Fruit fly (Drosophila melanogaster): ENCODE measurements around the gene tow.

The tow gene

DNA sequence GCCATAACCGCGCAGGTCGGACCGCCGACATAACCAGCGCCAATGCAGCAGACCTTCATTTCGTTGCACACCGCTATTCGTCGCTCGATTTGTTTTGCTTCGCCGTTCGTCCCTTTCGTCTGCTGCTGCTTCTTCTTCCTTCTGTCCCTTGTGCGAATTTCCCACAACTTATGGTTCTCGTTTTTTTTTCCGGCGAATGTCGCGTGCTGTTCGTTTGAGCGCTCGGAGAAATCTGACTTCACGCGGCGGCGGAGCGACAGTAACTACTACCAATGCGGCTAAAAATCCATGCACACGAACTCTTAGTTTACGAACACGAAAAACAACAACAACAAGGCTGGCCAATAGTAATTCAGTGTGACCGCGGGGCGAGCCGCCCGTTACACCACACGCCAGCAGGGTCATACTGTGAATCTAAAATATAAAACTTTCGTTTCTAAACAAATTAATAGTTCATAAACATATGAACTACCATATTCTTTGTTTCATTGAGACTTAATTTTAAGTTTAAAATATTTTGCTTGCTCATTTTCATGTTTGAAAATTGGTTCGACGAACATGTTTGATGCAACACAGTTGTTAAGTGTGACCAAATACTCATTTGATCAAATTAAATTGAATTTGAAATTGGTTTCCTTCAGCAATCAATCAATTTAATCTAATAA, 22.0 kb downstream of the tow start, which contains the start of gene sgl (continued):
- TF ChIP-seq Dp (GFP tag; optimal IDR thresholded peaks at IDR 0.05): peak; percentile 66
- peak; percentile 91 for TF ChIP-seq Med (GFP tag)
- TF ChIP-seq CG12299 (tag; optimal IDR thresholded peaks at IDR 0.05): no peak
- 0 out of 2 replicates have a peak, but pooled peaks have one; percentile 14 for TF ChIP-seq CG32772 (GFP tag; IDR thresholded peaks at IDR 0.05)
- TF ChIP-seq H15 (GFP tag; IDR thresholded peaks at IDR 0.05): no peak
- TF ChIP-seq CG17359 (tag; optimal IDR thresholded peaks at IDR 0.05): peak; percentile 26
- no peak for TF ChIP-seq GATAe (GFP tag; conservative IDR thresholded peaks at IDR 0.05)
- TF ChIP-seq HLH4C (GFP tag; IDR thresholded peaks at IDR 0.05; ENCODE audit: partially characterized antibody): peak; percentile 49; the same call in 1 of the 3 replicates
- TF ChIP-seq klu (GFP tag; IDR thresholded peaks at IDR 0.05): no peak
- no peak for TF ChIP-seq CG14050 (GFP tag; IDR thresholded peaks at IDR 0.05)
- peak; percentile 37 for TF ChIP-seq Myb (GFP tag; optimal IDR thresholded peaks at IDR 0.05)
- no peak for TF ChIP-seq org-1 (GFP tag; optimal IDR thresholded peaks at IDR 0.05)
- peak; percentile 73 for TF ChIP-seq HmgD (GFP tag; optimal IDR thresholded peaks at IDR 0.05)
- TF ChIP-seq salm (tag; optimal IDR thresholded peaks at IDR 0.05): no peak
- TF ChIP-seq CG10274 (GFP tag; optimal IDR thresholded peaks at IDR 0.05): no peak
- TF ChIP-seq Chrac-16 (GFP tag; optimal IDR thresholded peaks at IDR 0.05): no peak
- TF ChIP-seq BtbVII (GFP tag; optimal IDR thresholded peaks at IDR 0.05): peak; percentile 66
- TF ChIP-seq pros (GFP tag; optimal IDR thresholded peaks at IDR 0.05): peak; percentile 15
- TF ChIP-seq dysf (GFP tag; IDR thresholded peaks at IDR 0.05): 0 out of 3 replicates have a peak, but pooled peaks have one; percentile 10
- peak; percentile 7; the same call in 1 of the 2 replicates for TF ChIP-seq seq (GFP tag; IDR thresholded peaks at IDR 0.05)
- no peak for TF ChIP-seq en (GFP tag; optimal IDR thresholded peaks at IDR 0.05)
- no peak for TF ChIP-seq Sox102F (GFP tag; optimal IDR thresholded peaks at IDR 0.05)
- TF ChIP-seq Blimp-1 (GFP tag; optimal IDR thresholded peaks at IDR 0.05): no peak
- TF ChIP-seq wdn (GFP tag; IDR thresholded peaks at IDR 0.05): no peak
- no peak for TF ChIP-seq ems (GFP tag; optimal IDR thresholded peaks at IDR 0.05)
- TF ChIP-seq CG18476 (GFP tag; optimal IDR thresholded peaks at IDR 0.05): no peak
- TF ChIP-seq sens-2 (GFP tag; IDR thresholded peaks at IDR 0.05): peak; percentile 47
- peak; percentile 41 to 93 for TF ChIP-seq insv (GFP tag; optimal IDR thresholded peaks at IDR 0.05)
- peak; percentile 43 for TF ChIP-seq CG11723 (GFP tag; optimal IDR thresholded peaks at IDR 0.05)
- no peak for TF ChIP-seq Ptx1 (GFP tag; IDR thresholded peaks at IDR 0.05)
- peak; percentile 82 for TF ChIP-seq pzg (GFP tag; optimal IDR thresholded peaks at IDR 0.05)
- TF ChIP-seq dmrt11E (tag; optimal IDR thresholded peaks at IDR 0.05): no peak
- TF ChIP-seq CG32532 (GFP tag; IDR thresholded peaks at IDR 0.05): peak; percentile 41
- peak; percentile 48 for TF ChIP-seq slbo (GFP tag; IDR thresholded peaks at IDR 0.05)
- peak; percentile 54; the same call in 2 of the 4 replicates for TF ChIP-seq Gug (GFP tag; IDR thresholded peaks at IDR 0.05)
- peak; percentile 19 for TF ChIP-seq CG4424 (GFP tag; optimal IDR thresholded peaks at IDR 0.05)
- no peak for TF ChIP-seq CG10959 (GFP tag; IDR thresholded peaks at IDR 0.05)
- peak; percentile 89 for TF ChIP-seq CG10543 (GFP tag; optimal IDR thresholded peaks at IDR 0.05)
- no peak for TF ChIP-seq zen2 (GFP tag; IDR thresholded peaks at IDR 0.05; ENCODE audit: partially characterized antibody)
- peak; percentile 48 for TF ChIP-seq CG8089 (GFP tag; optimal IDR thresholded peaks at IDR 0.05)
- TF ChIP-seq D (optimal IDR thresholded peaks at IDR 0.05): peak; percentile 75
- no peak for TF ChIP-seq D (GFP tag; optimal IDR thresholded peaks at IDR 0.05)
- TF ChIP-seq az2 (GFP tag; optimal IDR thresholded peaks at IDR 0.05): peak; percentile 20
- TF ChIP-seq gsb (GFP tag; IDR thresholded peaks at IDR 0.05): no peak
- TF ChIP-seq CG11085 (GFP tag; IDR thresholded peaks at IDR 0.05): no peak
- TF ChIP-seq CG9215 (GFP tag; IDR thresholded peaks at IDR 0.05): no peak
- peak; percentile 28; the same call in 1 of the 2 replicates for TF ChIP-seq CG6689 (GFP tag; IDR thresholded peaks at IDR 0.05)
- no peak for TF ChIP-seq CG13123 (GFP tag; optimal IDR thresholded peaks at IDR 0.05)
- no peak for TF ChIP-seq Lpt (GFP tag; optimal IDR thresholded peaks at IDR 0.05)
- TF ChIP-seq dan (GFP tag; IDR thresholded peaks at IDR 0.05): no peak
- TF ChIP-seq CG43689 (GFP tag; IDR thresholded peaks at IDR 0.05): no peak
